Worm (Caenorhabditis elegans): ENCODE measurements around the gene ZK938.1.

- TF ChIP-seq nhr-77 (tag; optimal IDR thresholded peaks at IDR 0.05) (no peak), lin-13 (GFP tag; optimal IDR thresholded peaks at IDR 0.05) (no peak), peb-1 (tag; optimal IDR thresholded peaks at IDR 0.05) (no peak), lin-39 (tag; optimal IDR thresholded peaks at IDR 0.05) (no peak), nhr-12 (tag; optimal IDR thresholded peaks at IDR 0.05) (no peak), zag-1 (tag; optimal IDR thresholded peaks at IDR 0.05) (no peak)
These were observed 32.9 kb downstream of the ZK938.1 start, which contains the start of gene C08H9.18 for ce11 chrII:9862147-9862546.

Measured in whole organism, L2 larva.